Fruit fly (Drosophila melanogaster) whole organism, embryonic: Measurements from ENCODE around the gene Apoltp.

ENCODE experiments used
- Adf1 ChIP-seq: fragments of 200-800 bp; sonication (Bioruptor generic); IDR thresholded peaks from 2 replicates; pipeline ENCODE4 v1.3.6; 2022; ENCODE audit warnings: missing biosample characterization, missing genetic modification characterization
- CG10274 ChIP-seq: fragments of 200-800 bp; sonication (Bioruptor generic); optimal IDR thresholded peaks from 3 replicates; lab custom pipeline; 2017; ENCODE audit warnings: missing biosample characterization, mild to moderate bottlenecking, missing genetic modification characterization
- CG12155 ChIP-seq: fragments of 200-800 bp; sonication (Bioruptor generic); optimal IDR thresholded peaks from 3 replicates; lab custom pipeline; 2016; ENCODE audit warnings: missing biosample characterization, missing genetic modification characterization
- CG12299 ChIP-seq: fragments of 200-800 bp; sonication (Bioruptor generic); optimal IDR thresholded peaks from 2 replicates; lab custom pipeline; 2018; ENCODE audit warnings: missing biosample characterization, mild to moderate bottlenecking, missing genetic modification characterization
- CG14710 ChIP-seq: fragments of 200-800 bp; sonication (Bioruptor generic); optimal IDR thresholded peaks from 3 replicates; lab custom pipeline; 2019; ENCODE audit warnings: missing biosample characterization, mild to moderate bottlenecking, missing genetic modification characterization, moderate library complexity
- CG15011 ChIP-seq: fragments of 200-800 bp; sonication (Bioruptor generic); optimal IDR thresholded peaks from 3 replicates; lab custom pipeline; 2018; ENCODE audit warnings: missing biosample characterization, mild to moderate bottlenecking, missing genetic modification characterization
- CG16779 ChIP-seq: fragments of 200-800 bp; sonication (Bioruptor generic); IDR thresholded peaks from 2 replicates; pipeline ENCODE4 v1.3.6; 2022; ENCODE audit warnings: missing biosample characterization, missing genetic modification characterization
- CG16815 ChIP-seq: fragments of 200-800 bp; sonication (Bioruptor generic); optimal IDR thresholded peaks from 3 replicates; lab custom pipeline; 2017; ENCODE audit warnings: missing biosample characterization, mild to moderate bottlenecking, missing genetic modification characterization
- CG17612 ChIP-seq: fragments of 200-800 bp; sonication (Bioruptor generic); IDR thresholded peaks from 2 replicates; pipeline ENCODE4 v1.3.6; 2022; ENCODE audit warnings: missing biosample characterization, missing genetic modification characterization
- CG18476 ChIP-seq: fragments of 200-800 bp; sonication (Bioruptor generic); optimal IDR thresholded peaks from 2 replicates; lab custom pipeline; 2016; ENCODE audit warnings: missing biosample characterization, mild to moderate bottlenecking, missing genetic modification characterization
- CG2129 ChIP-seq: fragments of 200-800 bp; sonication (Bioruptor generic); IDR thresholded peaks from 2 replicates; pipeline ENCODE4 v1.3.6; 2022; ENCODE audit warnings: missing biosample characterization, missing genetic modification characterization; ENCODE audit not compliant: partially characterized antibody
- CG2678 ChIP-seq: fragments of 200-800 bp; sonication (Bioruptor generic); optimal IDR thresholded peaks from 3 replicates; lab custom pipeline; 2019; ENCODE audit warnings: missing biosample characterization, mild to moderate bottlenecking, missing genetic modification characterization, moderate library complexity
- CG2889 ChIP-seq: fragments of 200-800 bp; sonication (Bioruptor generic); IDR thresholded peaks from 3 replicates; pipeline ENCODE4 v1.3.6; 2022; ENCODE audit warnings: missing biosample characterization, missing genetic modification characterization
- CG31441 ChIP-seq: fragments of 200-800 bp; sonication (Bioruptor generic); IDR thresholded peaks from 2 replicates; pipeline ENCODE4 v1.3.6; 2022; ENCODE audit warnings: missing biosample characterization, missing genetic modification characterization
- CG32532 ChIP-seq: fragments of 200-800 bp; sonication (Bioruptor generic); IDR thresholded peaks from 2 replicates; pipeline ENCODE4 v1.3.6; 2022; ENCODE audit warnings: missing biosample characterization, missing genetic modification characterization
- CG4424 ChIP-seq: fragments of 200-800 bp; sonication (Bioruptor generic); optimal IDR thresholded peaks from 3 replicates; lab custom pipeline; 2016; ENCODE audit warnings: missing biosample characterization, missing genetic modification characterization
- CG6854 ChIP-seq: fragments of 200-800 bp; sonication (Bioruptor generic); optimal IDR thresholded peaks from 3 replicates; lab custom pipeline; 2017; ENCODE audit warnings: missing biosample characterization, mild to moderate bottlenecking, missing genetic modification characterization
- CG7786 ChIP-seq: fragments of 200-800 bp; sonication (Bioruptor generic); optimal IDR thresholded peaks from 2 replicates; lab custom pipeline; 2016; ENCODE audit warnings: missing biosample characterization, missing genetic modification characterization
- CG7839 ChIP-seq: fragments of 200-800 bp; sonication (Bioruptor generic); optimal IDR thresholded peaks from 3 replicates; lab custom pipeline; 2018; ENCODE audit warnings: missing biosample characterization, mild to moderate bottlenecking, missing genetic modification characterization, moderate library complexity
- CG7928 ChIP-seq: fragments of 200-800 bp; sonication (Bioruptor generic); optimal IDR thresholded peaks from 2 replicates; lab custom pipeline; 2017; ENCODE audit warnings: missing biosample characterization, mild to moderate bottlenecking, missing genetic modification characterization
- CG9876 ChIP-seq: fragments of 200-800 bp; sonication (Bioruptor generic); optimal IDR thresholded peaks from 2 replicates; lab custom pipeline; 2016; ENCODE audit warnings: missing biosample characterization, missing genetic modification characterization
- Dek ChIP-seq: fragments of 200-800 bp; sonication (Bioruptor generic); optimal IDR thresholded peaks from 3 replicates; lab custom pipeline; 2019; ENCODE audit warnings: missing biosample characterization, mild to moderate bottlenecking, missing genetic modification characterization, moderate library complexity
- Eip74EF ChIP-seq, 2 experiments: fragments of 200-800 bp in 1 of 2; fragments of >200 bp in 1 of 2; sonication (Bioruptor generic) in 1 of 2; optimal IDR thresholded peaks; 2 replicates each; lab custom pipeline; 2017 to 2019; ENCODE audit warnings: missing biosample characterization in 2 of 2, missing genetic modification characterization in 2 of 2, mild to moderate bottlenecking in 1 of 2, moderate library complexity in 1 of 2
- Ets65A ChIP-seq: fragments of 200-800 bp; sonication (Bioruptor generic); peaks from one replicate; lab custom pipeline; 2016; ENCODE audit warnings: missing biosample characterization, missing genetic modification characterization
- Gsc ChIP-seq: fragments of 200-800 bp; sonication (Bioruptor generic); IDR thresholded peaks from 2 replicates; pipeline ENCODE4 v1.3.6; 2022; ENCODE audit warnings: missing biosample characterization, missing genetic modification characterization
- Gug ChIP-seq: fragments of 200-800 bp; sonication (Bioruptor generic); IDR thresholded peaks from 4 replicates; pipeline ENCODE4 v1.3.6; 2022; ENCODE audit warnings: missing biosample characterization, missing genetic modification characterization
- HLH3B ChIP-seq: fragments of 200-800 bp; sonication (Bioruptor generic); IDR thresholded peaks from 2 replicates; pipeline ENCODE4 v1.3.6; 2022; ENCODE audit warnings: missing biosample characterization, missing genetic modification characterization
- Hr51 ChIP-seq, 2 experiments: fragments of 200-800 bp; sonication (Bioruptor generic); optimal IDR thresholded peaks; 2 replicates in 1 of 2; 3 replicates in 1 of 2; lab custom pipeline; 2016 to 2018; ENCODE audit warnings: missing biosample characterization in 2 of 2, missing genetic modification characterization in 2 of 2, mild to moderate bottlenecking in 1 of 2, moderate library complexity in 1 of 2
- Mrtf ChIP-seq: fragments of 200-800 bp; sonication (Bioruptor generic); IDR thresholded peaks from 3 replicates; pipeline ENCODE4 v1.3.6; 2022; ENCODE audit warnings: missing biosample characterization, missing genetic modification characterization
- Myb ChIP-seq: fragments of 200-800 bp; sonication (Bioruptor generic); optimal IDR thresholded peaks from 2 replicates; lab custom pipeline; 2016; ENCODE audit warnings: missing biosample characterization, missing genetic modification characterization
- Side ChIP-seq: fragments of 200-800 bp; sonication (Bioruptor generic); optimal IDR thresholded peaks from 2 replicates; lab custom pipeline; 2016; ENCODE audit warnings: missing biosample characterization, missing genetic modification characterization
- Sry-β ChIP-seq: fragments of 200-800 bp; sonication (Bioruptor generic); optimal IDR thresholded peaks from 2 replicates; lab custom pipeline; 2018; ENCODE audit warnings: missing biosample characterization, mild to moderate bottlenecking, missing genetic modification characterization, moderate library complexity
- Xrp1 ChIP-seq: fragments of 200-800 bp; sonication (Bioruptor generic); IDR thresholded peaks from 2 replicates; pipeline ENCODE4 v1.3.6; 2022; ENCODE audit warnings: missing biosample characterization, missing genetic modification characterization
- ase ChIP-seq: fragments of 200-800 bp; sonication (Bioruptor generic); IDR thresholded peaks from 3 replicates; pipeline ENCODE4 v1.3.6; 2022; ENCODE audit warnings: missing biosample characterization, missing genetic modification characterization
- cg ChIP-seq: fragments of 200-800 bp; sonication (Bioruptor generic); optimal IDR thresholded peaks from 3 replicates; lab custom pipeline; 2019; ENCODE audit warnings: missing biosample characterization, mild to moderate bottlenecking, missing genetic modification characterization, moderate library complexity
- dimm ChIP-seq: fragments of 200-800 bp; sonication (Bioruptor generic); IDR thresholded peaks from 2 replicates; pipeline ENCODE4 v1.3.6; 2022; ENCODE audit warnings: missing biosample characterization, missing genetic modification characterization
- ewg ChIP-seq: fragments of 200-800 bp; sonication (Bioruptor generic); optimal IDR thresholded peaks from 3 replicates; lab custom pipeline; 2017; ENCODE audit warnings: mild to moderate bottlenecking, missing biosample characterization, missing genetic modification reagents, missing genetic modification characterization
- gcm ChIP-seq: fragments of 200-800 bp; sonication (Bioruptor generic); optimal IDR thresholded peaks from 2 replicates; lab custom pipeline; 2019; ENCODE audit warnings: missing biosample characterization, mild to moderate bottlenecking, missing genetic modification characterization, moderate library complexity
- inv ChIP-seq: fragments of 200-800 bp; sonication (Bioruptor generic); IDR thresholded peaks from 2 replicates; pipeline ENCODE4 v1.3.6; 2022; ENCODE audit warnings: missing biosample characterization, missing genetic modification characterization; ENCODE audit not compliant: partially characterized antibody
- lab ChIP-seq: fragments of 200-800 bp; sonication (Bioruptor generic); optimal IDR thresholded peaks from 3 replicates; lab custom pipeline; 2017; ENCODE audit warnings: missing biosample characterization, missing genetic modification characterization, mild to moderate bottlenecking, moderate library complexity, missing genetic modification reagents
- phol ChIP-seq: fragments of 200-800 bp; sonication (Bioruptor generic); optimal IDR thresholded peaks from 3 replicates; lab custom pipeline; 2018; ENCODE audit warnings: missing biosample characterization, mild to moderate bottlenecking, missing genetic modification characterization, moderate library complexity
- rib ChIP-seq: fragments of 200-800 bp; sonication (Bioruptor generic); IDR thresholded peaks from 2 replicates; pipeline ENCODE4 v1.3.6; 2022; ENCODE audit warnings: missing biosample characterization, missing genetic modification characterization
- row ChIP-seq: fragments of 200-800 bp; sonication (Bioruptor generic); IDR thresholded peaks from 3 replicates; pipeline ENCODE4 v1.3.6; 2022; ENCODE audit warnings: missing biosample characterization, missing genetic modification characterization
- sd ChIP-seq: fragments of 200-800 bp; sonication (Bioruptor generic); optimal IDR thresholded peaks from 3 replicates; lab custom pipeline; 2018; ENCODE audit warnings: missing biosample characterization, mild to moderate bottlenecking, missing genetic modification characterization, moderate library complexity
- sob ChIP-seq: fragments of 200-800 bp; sonication (Bioruptor generic); IDR thresholded peaks from 2 replicates; pipeline ENCODE4 v1.3.6; 2022; ENCODE audit warnings: missing biosample characterization, missing genetic modification characterization
- tap ChIP-seq: fragments of 200-800 bp; optimal IDR thresholded peaks from 3 replicates; lab custom pipeline; 2019; ENCODE audit warnings: missing biosample characterization, mild to moderate bottlenecking, missing genetic modification characterization, moderate library complexity
- unpg ChIP-seq: fragments of 200-800 bp; sonication (Bioruptor generic); optimal IDR thresholded peaks from 3 replicates; lab custom pipeline; 2018; ENCODE audit warnings: missing biosample characterization, mild to moderate bottlenecking, missing genetic modification characterization, moderate library complexity

Apoltp gene

DNA sequence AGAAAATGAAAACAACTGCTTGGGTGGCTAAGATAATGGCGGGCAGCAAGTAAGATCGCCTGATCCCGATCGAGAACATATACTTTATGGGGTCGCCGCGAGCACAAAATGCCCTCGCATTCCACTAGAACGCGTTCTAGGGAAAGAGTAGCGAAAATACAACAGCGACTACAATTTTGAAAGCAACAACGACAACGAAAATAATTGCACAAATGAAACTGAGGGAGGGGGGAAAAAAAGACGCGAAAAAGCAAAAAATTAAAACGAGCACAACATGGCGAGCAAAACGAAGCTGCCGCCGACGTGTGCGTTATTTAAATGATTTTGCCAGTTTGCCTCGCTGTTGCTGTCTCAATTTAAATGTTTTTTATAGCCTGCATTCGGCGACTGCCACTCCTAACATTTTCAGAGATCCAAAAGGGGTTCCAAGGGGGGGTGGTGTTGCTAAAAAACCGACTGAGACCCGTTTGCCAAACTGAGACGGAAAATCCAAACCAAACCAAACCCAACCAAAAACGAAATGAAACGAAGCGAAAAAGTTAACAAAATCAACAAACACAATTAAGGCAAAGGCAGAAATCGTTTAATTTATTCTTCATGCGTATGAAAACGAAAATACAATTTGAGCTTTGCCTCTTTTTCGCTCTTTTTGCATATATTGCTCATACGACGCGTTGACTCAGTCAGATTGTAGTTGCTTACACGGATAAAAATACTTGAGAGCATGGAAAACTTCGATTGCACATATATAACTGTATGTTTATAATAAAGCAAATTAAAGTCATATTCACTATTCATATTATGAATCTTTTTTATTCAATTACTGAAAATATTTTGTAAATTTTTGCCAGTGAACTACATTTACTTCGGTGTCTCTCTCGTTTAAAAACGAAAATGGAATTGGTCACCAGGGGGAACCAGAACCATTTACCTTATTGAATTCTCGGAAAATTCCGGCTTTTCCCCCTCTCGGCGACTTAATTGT, 58.7 kb downstream of the Apoltp start (continued):
- peak; percentile 91 for TF ChIP-seq CG32532 (GFP tag; lab: Robert Waterston, UW)
- TF ChIP-seq CG12155 (GFP tag; lab: Kevin White, UChicago) = peak; percentile 59
- TF ChIP-seq CG9876 (GFP tag; lab: Kevin White, UChicago) = no peak
- no peak for TF ChIP-seq cg
- TF ChIP-seq lab (GFP tag; lab: Kevin White, UChicago) = peak; percentile 85
- peak; percentile 67 for TF ChIP-seq Adf1 (GFP tag; lab: Robert Waterston, UW)
- TF ChIP-seq rib = peak; percentile 63; the same call in 1 of the 2 replicates
- TF ChIP-seq CG2129 (GFP tag; lab: Robert Waterston, UW) = no peak
- peak; percentile 56; the same call in 2 of the 3 replicates for TF ChIP-seq ase (GFP tag; lab: Robert Waterston, UW)
- peak; percentile 15 to 78 for TF ChIP-seq Hr51 (GFP tag; optimal IDR thresholded peaks at IDR 0.05; lab: Kevin White, UChicago)
- no peak for TF ChIP-seq Gsc (GFP tag; lab: Robert Waterston, UW)
- TF ChIP-seq HLH3B (GFP tag; lab: Robert Waterston, UW) = peak; percentile 78
- TF ChIP-seq CG16779 = no peak; the same call in 1 of the 2 replicates
- peak; percentile 33 for TF ChIP-seq phol (tag; lab: Kevin White, UChicago)
- peak; percentile 83; the same call in 2 of the 3 replicates for TF ChIP-seq CG2889 (GFP tag; lab: Robert Waterston, UW)
- no peak for TF ChIP-seq Eip74EF (GFP tag; optimal IDR thresholded peaks at IDR 0.05; lab: Kevin White, UChicago)
- peak; percentile 26 for TF ChIP-seq CG4424 (GFP tag; lab: Kevin White, UChicago)
- peak; percentile 69 for TF ChIP-seq Dek (tag; lab: Kevin White, UChicago)
- TF ChIP-seq tap (tag; lab: Kevin White, UChicago) = peak; percentile 41
- TF ChIP-seq Gug (GFP tag; lab: Robert Waterston, UW) = peak; percentile 47; the same call in 1 of the 4 replicates
- peak; percentile 39 for TF ChIP-seq CG18476
- TF ChIP-seq row (GFP tag; lab: Robert Waterston, UW) = peak; percentile 89
- TF ChIP-seq Myb = no peak
- TF ChIP-seq CG7786 (GFP tag; lab: Kevin White, UChicago) = no peak
- TF ChIP-seq Ets65A (GFP tag; lab: Kevin White, UChicago) = no peak
- TF ChIP-seq CG7839 (tag; lab: Kevin White, UChicago) = peak; percentile 71
- no peak for TF ChIP-seq dimm (GFP tag; lab: Robert Waterston, UW)
- TF ChIP-seq CG2678 (tag; lab: Kevin White, UChicago) = peak; percentile 77
- TF ChIP-seq Xrp1 (GFP tag; lab: Robert Waterston, UW) = peak; percentile 65; the same call in 1 of the 2 replicates
- no peak for TF ChIP-seq Sry-β
- peak; percentile 28; the same call in 1 of the 3 replicates for TF ChIP-seq Mrtf
- TF ChIP-seq CG6854 = peak; percentile 56
- TF ChIP-seq CG16815 (GFP tag; lab: Kevin White, UChicago) = peak; percentile 2
- TF ChIP-seq CG15011 (GFP tag; lab: Kevin White, UChicago) = peak; percentile 27
- no peak for TF ChIP-seq inv (GFP tag; lab: Robert Waterston, UW)
- no peak for TF ChIP-seq CG14710
- peak; percentile 67 for TF ChIP-seq unpg (GFP tag; lab: Kevin White, UChicago)
- no peak for TF ChIP-seq CG10274 (GFP tag; lab: Kevin White, UChicago)
- peak; percentile 29 for TF ChIP-seq sd (tag; lab: Kevin White, UChicago)
- no peak for TF ChIP-seq Side (GFP tag; lab: Kevin White, UChicago)
- TF ChIP-seq CG17612 (GFP tag; lab: Robert Waterston, UW) = peak; percentile 44; the same call in 1 of the 2 replicates
- peak; percentile 6 for TF ChIP-seq CG7928
- TF ChIP-seq gcm (GFP tag; lab: Kevin White, UChicago) = no peak
- TF ChIP-seq CG31441 (GFP tag; lab: Robert Waterston, UW) = peak; percentile 60
- TF ChIP-seq sob (GFP tag; lab: Robert Waterston, UW) = peak; percentile 87
- TF ChIP-seq ewg (GFP tag; lab: Kevin White, UChicago) = no peak
- no peak for TF ChIP-seq CG12299 (tag; lab: Kevin White, UChicago)
